Worm (Caenorhabditis elegans): ENCODE measurements around the gene zyg-12.

ce11 chrII:4908160-4908559 is 41.5 kb upstream of the zyg-12 start:
- TF ChIP-seq nhr-12 (tag; optimal IDR thresholded peaks at IDR 0.05) (no peak), nhr-11 (tag; optimal IDR thresholded peaks at IDR 0.05) (no peak), mdl-1 (tag; optimal IDR thresholded peaks at IDR 0.05) (no peak), nhr-77 (tag; optimal IDR thresholded peaks at IDR 0.05) (no peak), nhr-129 (tag; optimal IDR thresholded peaks at IDR 0.05) (peak; percentile 43), unc-39 (tag; optimal IDR thresholded peaks at IDR 0.05) (no peak)
